Fruit fly (Drosophila melanogaster) whole organism, wandering third instar larva: Measurements from ENCODE around the gene santa-maria.

ENCODE experiments used
- N ChIP-seq: fragments of >200 bp; optimal IDR thresholded peaks from 2 replicates; lab custom pipeline; 2018; ENCODE audit warnings: missing biosample characterization, missing external identifiers, missing genetic modification characterization
- OdsH ChIP-seq: fragments of 200-800 bp; sonication (Bioruptor generic); optimal IDR thresholded peaks from 2 replicates; lab custom pipeline; 2016; ENCODE audit warnings: missing biosample characterization, mild to moderate bottlenecking, missing genetic modification characterization
- Vsx2 ChIP-seq: fragments of 200-300, 225-300 bp; sonication (Bioruptor generic); optimal IDR thresholded peaks from 2 replicates; lab custom pipeline; 2018; ENCODE audit warnings: missing biosample characterization, missing genetic modification characterization; ENCODE audit not compliant: partially characterized antibody
- dl ChIP-seq, 2 experiments: fragments of 175-275, 200-275 bp in 1 of 2; fragments of 200-275 bp in 1 of 2; sonication (Bioruptor generic); optimal IDR thresholded peaks; lab custom pipeline; 2018; ENCODE audit warnings: mild to moderate bottlenecking in 2 of 2, missing biosample characterization in 2 of 2, missing genetic modification characterization in 2 of 2, moderate library complexity in 2 of 2; ENCODE audit not compliant: partially characterized antibody in 2 of 2, insufficient read depth in 1 of 2
- dmrt93B ChIP-seq: fragments of 200-800 bp; sonication (Bioruptor generic); optimal IDR thresholded peaks from 2 replicates; lab custom pipeline; 2018; ENCODE audit warnings: missing biosample characterization, mild to moderate bottlenecking, missing genetic modification characterization
- dsf ChIP-seq: sonication (Bioruptor generic); optimal IDR thresholded peaks from 2 replicates; lab custom pipeline; 2016; ENCODE audit warnings: missing biosample characterization, missing genetic modification characterization, borderline replicate concordance
- ey ChIP-seq: fragments of 200-800 bp; sonication (Bioruptor generic); optimal IDR thresholded peaks from 2 replicates; lab custom pipeline; 2016; ENCODE audit warnings: missing biosample characterization, missing genetic modification characterization
- foxo ChIP-seq, 2 experiments: fragments of 200-800 bp; sonication (Bioruptor generic); optimal IDR thresholded peaks; 2 replicates in 1 of 2; 3 replicates in 1 of 2; lab custom pipeline; 2016 to 2017; ENCODE audit warnings: missing biosample characterization in 2 of 2, missing genetic modification characterization in 2 of 2
- fru ChIP-seq: fragments of 200-800 bp; sonication (Bioruptor generic); optimal IDR thresholded peaks from 3 replicates; lab custom pipeline; 2016; ENCODE audit warnings: missing biosample characterization, mild to moderate bottlenecking, missing genetic modification characterization
- lola ChIP-seq: fragments of >200 bp; optimal IDR thresholded peaks from 2 replicates; lab custom pipeline; 2017; ENCODE audit warnings: missing biosample characterization, missing genetic modification characterization
- psq ChIP-seq: fragments of 200-800 bp; sonication (Bioruptor generic); optimal IDR thresholded peaks from 3 replicates; lab custom pipeline; 2017; ENCODE audit warnings: missing biosample characterization, mild to moderate bottlenecking, missing genetic modification characterization, moderate library complexity
- sv ChIP-seq: fragments of 200-800 bp; sonication (Bioruptor generic); optimal IDR thresholded peaks from 3 replicates; lab custom pipeline; 2016; ENCODE audit warnings: missing biosample characterization, missing genetic modification characterization
- woc ChIP-seq: sonication (Bioruptor generic); optimal IDR thresholded peaks from 2 replicates; lab custom pipeline; 2016; ENCODE audit warnings: missing biosample characterization, mild to moderate bottlenecking, missing genetic modification characterization

DNA sequence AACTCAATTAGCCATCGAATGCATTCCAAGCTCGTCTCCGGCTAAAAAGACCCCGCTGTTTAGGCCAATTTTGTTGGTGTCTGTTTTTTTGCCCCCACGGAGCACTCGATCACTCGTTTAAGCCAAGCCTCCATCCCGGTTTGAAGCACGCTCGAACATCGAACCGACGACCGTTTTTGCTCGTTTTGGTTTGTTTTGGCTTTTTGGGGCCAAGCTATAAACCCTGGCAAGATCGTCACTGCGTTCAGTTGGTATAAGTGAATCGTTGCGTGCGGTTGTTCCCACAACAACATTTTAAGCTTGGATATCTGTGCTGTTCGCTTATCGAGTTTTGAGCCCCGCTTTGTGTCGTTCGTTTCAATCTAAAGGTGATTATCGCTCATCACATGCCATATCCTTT is 15.3 kb upstream of the santa-maria start, which contains the start of gene CG6055:
- TF ChIP-seq psq (no peak), OdsH (GFP tag; lab: Kevin White, UChicago) (no peak), woc (GFP tag; lab: Kevin White, UChicago) (no peak), ey (GFP tag; lab: Kevin White, UChicago) (no peak), lola (GFP tag; lab: Kevin White, UChicago) (no peak), Vsx2 (GFP tag; lab: Kevin White, UChicago) (peak; percentile 82), dsf (GFP tag; lab: Kevin White, UChicago) (no peak), sv (GFP tag; lab: Kevin White, UChicago) (no peak), dl (GFP tag; optimal IDR thresholded peaks at IDR 0.05; lab: Kevin White, UChicago; ENCODE audit: insufficient read depth in 1 of 2, partially characterized antibody in 2 of 2) (no peak), fru (GFP tag; lab: Kevin White, UChicago) (no peak), foxo (GFP tag; optimal IDR thresholded peaks at IDR 0.05; lab: Kevin White, UChicago) (no peak), dmrt93B (GFP tag; lab: Kevin White, UChicago) (no peak), N (GFP tag; lab: Kevin White, UChicago) (no peak)
